Fruit fly (Drosophila melanogaster): Measurements from ENCODE around the gene CG42521.

Gene CG42521

dm6 chr3L:10659524-10659923 lies 36.1 kb upstream of the CG42521 start (continued):
- no peak for TF ChIP-seq corto (GFP tag; optimal IDR thresholded peaks at IDR 0.05)
- TF ChIP-seq CG30431 (GFP tag; optimal IDR thresholded peaks at IDR 0.05): no peak
- no peak for TF ChIP-seq mirr (GFP tag; optimal IDR thresholded peaks at IDR 0.05)
- TF ChIP-seq lmd (GFP tag; IDR thresholded peaks at IDR 0.05): no peak
- no peak for TF ChIP-seq pho (GFP tag; optimal IDR thresholded peaks at IDR 0.05)
- TF ChIP-seq Meics (GFP tag; optimal IDR thresholded peaks at IDR 0.05): no peak
- TF ChIP-seq fu2 (GFP tag; optimal IDR thresholded peaks at IDR 0.05): no peak
- TF ChIP-seq CG15696 (tag; optimal IDR thresholded peaks at IDR 0.05): no peak
- no peak for TF ChIP-seq twi (tag; optimal IDR thresholded peaks at IDR 0.05)
- no peak for TF ChIP-seq CG15073 (GFP tag; optimal IDR thresholded peaks at IDR 0.05)
- TF ChIP-seq CG12744 (GFP tag; optimal IDR thresholded peaks at IDR 0.05): no peak
- TF ChIP-seq CG13775 (GFP tag; optimal IDR thresholded peaks at IDR 0.05): no peak
- peak; percentile 11 for TF ChIP-seq cg (GFP tag; optimal IDR thresholded peaks at IDR 0.05)
- TF ChIP-seq fd64A (GFP tag; optimal IDR thresholded peaks at IDR 0.05): no peak
- TF ChIP-seq ftz-f1 (GFP tag; optimal IDR thresholded peaks at IDR 0.05): no peak
- no peak for TF ChIP-seq gsb (GFP tag; IDR thresholded peaks at IDR 0.05)

dm6 chr3L:10658362-10659127 lies 35.2 kb upstream of the CG42521 start:
- peak; percentile 56 to 73 for TF ChIP-seq Trl (optimal IDR thresholded peaks at IDR 0.05)
- no peak for TF ChIP-seq Trl (GFP tag; optimal IDR thresholded peaks at IDR 0.05)
- no peak for TF ChIP-seq Dip3 (GFP tag; optimal IDR thresholded peaks at IDR 0.05)
- TF ChIP-seq gsb (GFP tag; IDR thresholded peaks at IDR 0.05): no peak
- TF ChIP-seq chinmo (GFP tag; IDR thresholded peaks at IDR 0.05; ENCODE audit: partially characterized antibody): 0 out of 4 replicates have a peak, but pooled peaks have one; percentile 43
- peak; percentile 68 for TF ChIP-seq cwo (GFP tag; optimal IDR thresholded peaks at IDR 0.05)
- peak; percentile 21 for TF ChIP-seq sug (tag; optimal IDR thresholded peaks at IDR 0.05)

dm6 chr3L:10657311-10657710 lies 33.9 kb upstream of the CG42521 start:
- no peak for TF ChIP-seq NC2β (GFP tag; optimal IDR thresholded peaks at IDR 0.05)
- no peak for TF ChIP-seq Lim3 (GFP tag; IDR thresholded peaks at IDR 0.05)
- no peak for TF ChIP-seq Vsx1 (GFP tag; optimal IDR thresholded peaks at IDR 0.05)
- TF ChIP-seq nmo (GFP tag; optimal IDR thresholded peaks at IDR 0.05): no peak
- TF ChIP-seq Hmx (GFP tag; optimal IDR thresholded peaks at IDR 0.05): no peak
- no peak for TF ChIP-seq Dip3 (GFP tag; optimal IDR thresholded peaks at IDR 0.05)
- TF ChIP-seq CG8281 (tag; optimal IDR thresholded peaks at IDR 0.05): no peak
- peak; percentile 11; the same call in 1 of the 2 replicates for TF ChIP-seq crol (GFP tag; IDR thresholded peaks at IDR 0.05)
- no peak for TF ChIP-seq CG1603 (tag; optimal IDR thresholded peaks at IDR 0.05)
- TF ChIP-seq Ets65A (GFP tag): peak; percentile 80
- TF ChIP-seq btn (GFP tag; optimal IDR thresholded peaks at IDR 0.05): no peak
- no peak for TF ChIP-seq HmgZ (tag; optimal IDR thresholded peaks at IDR 0.05)
- TF ChIP-seq CG16813 (GFP tag; IDR thresholded peaks at IDR 0.05; ENCODE audit: partially characterized antibody): no peak
- no peak for TF ChIP-seq Dek (tag; optimal IDR thresholded peaks at IDR 0.05)
- TF ChIP-seq Bgb (GFP tag; IDR thresholded peaks at IDR 0.05; ENCODE audit: partially characterized antibody): 0 out of 2 replicates have a peak, but pooled peaks have one; percentile 14
- TF ChIP-seq CG11696 (GFP tag; IDR thresholded peaks at IDR 0.05): no peak
- no peak for TF ChIP-seq dpn (GFP tag; optimal IDR thresholded peaks at IDR 0.05)
- TF ChIP-seq CG7987 (GFP tag; optimal IDR thresholded peaks at IDR 0.05): no peak
- TF ChIP-seq ato (GFP tag; IDR thresholded peaks at IDR 0.05; ENCODE audit: partially characterized antibody): no peak
- TF ChIP-seq repo (GFP tag; optimal IDR thresholded peaks at IDR 0.05): no peak
- TF ChIP-seq sisA (GFP tag; IDR thresholded peaks at IDR 0.05): no peak
- TF ChIP-seq dmrt11E (tag; optimal IDR thresholded peaks at IDR 0.05): no peak
- 0 out of 2 replicates have a peak, but pooled peaks have one; percentile 9 for TF ChIP-seq CG43689 (GFP tag; IDR thresholded peaks at IDR 0.05)
- TF ChIP-seq pita (GFP tag; optimal IDR thresholded peaks at IDR 0.05): no peak
